Worm (Caenorhabditis elegans) whole organism, dauer: ENCODE results near the gene clc-8.
"Not testable (repeated sequence)": the region's sequence is repeated elsewhere in the genome, so short reads cannot be mapped to it uniquely, and the experiment has no call there.

Experiments used
- unc-62 ChIP-seq: sonication (generic microtip); optimal IDR thresholded peaks from 2 replicates; lab custom pipeline; 2017; ENCODE audit warnings: missing biosample characterization, missing genetic modification reagents, missing genetic modification characterization

The clc-8 gene

ce11 chrIV:14391268-14391667 is 2.7 kb upstream of the clc-8 start:
- TF ChIP-seq unc-62 (GFP tag; lab: Kevin White, UChicago), result no peak

ce11 chrIV:14391746-14392145 is 2.2 kb upstream of the clc-8 start:
- TF ChIP-seq unc-62 (GFP tag; lab: Kevin White, UChicago), result no peak

ce11 chrIV:14394812-14395211 is 874 bp downstream of the clc-8 start:
- no peak for TF ChIP-seq unc-62 (GFP tag; lab: Kevin White, UChicago)

- TF ChIP-seq unc-62 (GFP tag; lab: Kevin White, UChicago), result no peak
Observed at ce11 chrIV:14395531-14395930, 1.6 kb downstream of the clc-8 start.

ce11 chrIV:14408569-14408968 is 14.6 kb downstream of the clc-8 start:
- no peak for TF ChIP-seq unc-62 (GFP tag; lab: Kevin White, UChicago)

- TF ChIP-seq unc-62 (GFP tag; lab: Kevin White, UChicago), result no peak
Observed at ce11 chrIV:14412655-14413054, 18.7 kb downstream of the clc-8 start, which contains the start of gene xdh-1. Gene xdh-1, minus strand, starts transcription at chrIV:14412894.

ce11 chrIV:14413386-14413785 is 19.4 kb downstream of the clc-8 start:
- no peak for TF ChIP-seq unc-62 (GFP tag; lab: Kevin White, UChicago)

- TF ChIP-seq unc-62 (GFP tag; lab: Kevin White, UChicago), result no peak
Observed at ce11 chrIV:14414200-14414599, 20.3 kb downstream of the clc-8 start.

ce11 chrIV:14417128-14417527 is 23.2 kb downstream of the clc-8 start, which contains the start of gene F55B11.6:
Gene F55B11.6, minus strand, starts transcription at chrIV:14417228.
- no peak for TF ChIP-seq unc-62 (GFP tag; lab: Kevin White, UChicago)

ce11 chrIV:14421938-14422337 is 28.0 kb downstream of the clc-8 start, which contains the start of gene F55B11.7:
Gene F55B11.7, minus strand, starts transcription at chrIV:14422038.
- TF ChIP-seq unc-62 (GFP tag; lab: Kevin White, UChicago), result no peak

ce11 chrIV:14423194-14423593 is 29.3 kb downstream of the clc-8 start, which contains the start of gene F55B11.2:
Gene F55B11.2, minus strand, starts transcription at chrIV:14423294.
- TF ChIP-seq unc-62 (GFP tag; lab: Kevin White, UChicago), result no peak

ce11 chrIV:14424396-14424795 is 30.5 kb downstream of the clc-8 start, which contains the start of gene F55B11.3:
Gene F55B11.3, plus strand, starts transcription at chrIV:14424696.
- TF ChIP-seq unc-62 (GFP tag; lab: Kevin White, UChicago), result no peak

- TF ChIP-seq unc-62 (GFP tag; lab: Kevin White, UChicago), result not testable (repeated sequence)
Observed at ce11 chrIV:14427395-14427794, 33.5 kb downstream of the clc-8 start, which contains the start of gene F55B11.5. Gene F55B11.5, plus strand, starts transcription at chrIV:14427695.

- TF ChIP-seq unc-62 (GFP tag; lab: Kevin White, UChicago), result no peak
Observed at ce11 chrIV:14430853-14431252, 36.9 kb downstream of the clc-8 start, which contains the start of gene F55B11.4. Gene F55B11.4, minus strand, starts transcription at chrIV:14430920.

ce11 chrIV:14435902-14436301 is 42.0 kb downstream of the clc-8 start:
- no peak for TF ChIP-seq unc-62 (GFP tag; lab: Kevin White, UChicago)

- no peak for TF ChIP-seq unc-62 (GFP tag; lab: Kevin White, UChicago)
Observed at ce11 chrIV:14437391-14437790, 43.5 kb downstream of the clc-8 start.

ce11 chrIV:14444077-14444476 is 50.1 kb downstream of the clc-8 start, which contains the start of gene tra-3:
Gene tra-3, minus strand, starts transcription at chrIV:14444183.
- no peak for TF ChIP-seq unc-62 (GFP tag; lab: Kevin White, UChicago)
